Worm (Caenorhabditis elegans) whole organism, L2 larva: Measurements from ENCODE around the gene B0524.5.

ENCODE experiments used
- elt-1 ChIP-seq: fragments of 150-350 bp; optimal IDR thresholded peaks from 2 replicates; lab custom pipeline; 2014; ENCODE audit warnings: missing biosample characterization, missing genetic modification characterization
- elt-3 ChIP-seq: sonication (generic microtip); optimal IDR thresholded peaks from 2 replicates; lab custom pipeline; 2017; ENCODE audit warnings: missing biosample characterization, missing genetic modification characterization
- lin-11 ChIP-seq: fragments of 150-350 bp; sonication (generic microtip); optimal IDR thresholded peaks from 2 replicates; lab custom pipeline; 2014; ENCODE audit warnings: missing biosample characterization, missing genetic modification characterization, inconsistent platforms, mixed read lengths
- lin-13 ChIP-seq: fragments of 150-350 bp; optimal IDR thresholded peaks from 2 replicates; lab custom pipeline; 2014; ENCODE audit warnings: missing biosample characterization, missing genetic modification reagents, missing genetic modification characterization
- mab-5 ChIP-seq: fragments of 150-350 bp; optimal IDR thresholded peaks from 2 replicates; lab custom pipeline; 2014; ENCODE audit warnings: missing biosample characterization, missing genetic modification characterization
- mdl-1 ChIP-seq, 2 experiments: fragments of 150-350 bp in 1 of 2; sonication (generic microtip) in 1 of 2; optimal IDR thresholded peaks; 2 replicates each; lab custom pipeline; 2017; ENCODE audit warnings: missing biosample characterization in 2 of 2, missing genetic modification characterization in 2 of 2
- nhr-11 ChIP-seq: fragments of 150-350 bp; optimal IDR thresholded peaks from 2 replicates; lab custom pipeline; 2014; ENCODE audit warnings: missing biosample characterization, missing genetic modification characterization
- nhr-12 ChIP-seq: fragments of 150-350 bp; optimal IDR thresholded peaks from 2 replicates; lab custom pipeline; 2014; ENCODE audit warnings: missing biosample characterization, missing genetic modification characterization
- nhr-6 ChIP-seq: fragments of 150-350 bp; optimal IDR thresholded peaks from 2 replicates; lab custom pipeline; 2014; ENCODE audit warnings: missing biosample characterization, missing genetic modification characterization
- nhr-77 ChIP-seq: fragments of 150-350 bp; optimal IDR thresholded peaks from 2 replicates; lab custom pipeline; 2014; ENCODE audit warnings: missing biosample characterization, missing genetic modification characterization
- skn-1 ChIP-seq: sonication (generic microtip); optimal IDR thresholded peaks from 2 replicates; lab custom pipeline; 2017; ENCODE audit warnings: missing biosample characterization, missing genetic modification characterization
- snpc-4 ChIP-seq: fragments of 150-350 bp; optimal IDR thresholded peaks from 2 replicates; lab custom pipeline; 2014; ENCODE audit warnings: missing biosample characterization, missing genetic modification characterization
- ztf-1 ChIP-seq: fragments of 200-800 bp; sonication (Bioruptor generic); conservative IDR thresholded peaks from 2 replicates; pipeline ENCODE4 v1.3.6; 2022; ENCODE audit warnings: missing genetic modification characterization, missing compliant biosample characterization

- TF ChIP-seq snpc-4 (tag; lab: Kevin White, UChicago) (no peak), nhr-11 (tag; lab: Kevin White, UChicago) (no peak), ztf-1 (GFP tag; lab: Robert Waterston, UW) (no peak), elt-3 (tag; lab: Kevin White, UChicago) (no peak), nhr-6 (tag; lab: Kevin White, UChicago) (no peak), elt-1 (no peak), mdl-1 (tag; optimal IDR thresholded peaks at IDR 0.05; lab: Kevin White, UChicago) (no peak), mab-5 (no peak), nhr-12 (tag; lab: Kevin White, UChicago) (no peak), lin-11 (tag; lab: Kevin White, UChicago) (no peak), lin-13 (GFP tag; lab: Kevin White, UChicago) (no peak), skn-1 (tag; lab: Kevin White, UChicago) (no peak), nhr-77 (no peak)
Observed at ce11 chrIII:1855092-1855491, 38.6 kb downstream of the B0524.5 start, which contains the start of gene hlh-33.
